Fruit fly (Drosophila melanogaster) whole organism, prepupa: Measurements from ENCODE around the gene Zasp66.

Source experiments
- CG15336 ChIP-seq: fragments of 200-800 bp; sonication (Bioruptor generic); IDR thresholded peaks from 2 replicates; pipeline ENCODE4 v1.3.6; 2022; ENCODE audit warnings: missing biosample characterization, missing genetic modification characterization
- Ets96B ChIP-seq: fragments of 200-800 bp; optimal IDR thresholded peaks from 2 replicates; lab custom pipeline; 2019; ENCODE audit warnings: missing biosample characterization, mild to moderate bottlenecking, missing genetic modification characterization, moderate library complexity
- Smox ChIP-seq: fragments of 200-800 bp; sonication (Bioruptor generic); optimal IDR thresholded peaks from 3 replicates; lab custom pipeline; 2016; ENCODE audit warnings: missing biosample characterization, missing genetic modification characterization
- Sox102F ChIP-seq: fragments of 200-800 bp; sonication (Bioruptor generic); optimal IDR thresholded peaks from 2 replicates; lab custom pipeline; 2016; ENCODE audit warnings: missing biosample characterization, mild to moderate bottlenecking, missing genetic modification characterization
- dac ChIP-seq: fragments of 200-800 bp; sonication (Bioruptor generic); optimal IDR thresholded peaks from 2 replicates; lab custom pipeline; 2017; ENCODE audit warnings: missing biosample characterization, mild to moderate bottlenecking, missing genetic modification characterization

DNA sequence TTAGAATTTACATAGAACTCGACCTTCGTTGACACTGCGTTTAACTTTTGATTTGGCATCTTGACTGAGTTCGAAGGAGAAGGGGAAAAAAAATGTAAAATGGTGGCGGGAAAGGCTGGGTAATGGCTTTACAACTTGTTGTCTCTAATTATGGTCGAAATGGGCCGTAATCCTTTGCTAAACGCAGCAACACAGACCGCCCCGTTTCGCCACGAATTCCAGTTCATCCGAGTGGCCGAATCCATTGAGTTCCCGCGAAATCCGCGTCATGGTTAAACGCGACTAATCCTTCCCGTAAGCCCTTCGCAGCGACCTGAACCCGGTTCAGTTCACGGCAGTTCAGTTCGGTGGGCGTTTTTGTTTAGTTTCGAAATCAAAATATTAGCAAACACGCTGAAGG lies 41.9 kb downstream of the Zasp66 start:
- TF ChIP-seq Sox102F (GFP tag; lab: Kevin White, UChicago) (no peak), Ets96B (tag; lab: Kevin White, UChicago) (no peak), CG15336 (GFP tag; lab: Robert Waterston, UW) (no peak), Smox (GFP tag; lab: Kevin White, UChicago) (no peak), dac (GFP tag; lab: Kevin White, UChicago) (no peak)
